Worm (Caenorhabditis elegans) whole organism, L4 larva: ENCODE results near the gene mtcu-2.
"Not testable (repeated sequence)": the region's sequence is repeated elsewhere in the genome, so short reads cannot be mapped to it uniquely, and the experiment has no call there.

Experiments used
- F26F4.8 ChIP-seq: fragments of 200-800 bp; sonication (Bioruptor generic); conservative IDR thresholded peaks from 2 replicates; pipeline ENCODE4 v1.3.6; 2022; ENCODE audit warnings: missing genetic modification characterization, missing compliant biosample characterization
- F44E2.7 ChIP-seq: fragments of 200-800 bp; sonication (Bioruptor generic); IDR thresholded peaks from 2 replicates; pipeline ENCODE4 v2.1.2; 2022; ENCODE audit warnings: missing genetic modification characterization, missing compliant biosample characterization
- F49E8.2 ChIP-seq: sonication (generic microtip); optimal IDR thresholded peaks from 2 replicates; lab custom pipeline; 2016; ENCODE audit warnings: missing compliant biosample characterization, mild to moderate bottlenecking, missing genetic modification characterization, borderline replicate concordance
- Y105C5A.15 ChIP-seq: fragments of 200-800 bp; sonication (Bioruptor generic); IDR thresholded peaks from 2 replicates; pipeline ENCODE4 v1.3.6; 2022; ENCODE audit warnings: missing genetic modification characterization, missing compliant biosample characterization
- Y75B8A.6 ChIP-seq: fragments of 200-800 bp; sonication (Bioruptor generic); IDR thresholded peaks from 2 replicates; pipeline ENCODE4 v1.3.6; 2022; ENCODE audit warnings: missing genetic modification reagents, missing genetic modification characterization, missing compliant biosample characterization
- ZK337.2 ChIP-seq: fragments of 200-800 bp; sonication (Bioruptor generic); IDR thresholded peaks from 2 replicates; pipeline ENCODE4 v1.3.6; 2022; ENCODE audit warnings: missing genetic modification reagents, missing genetic modification characterization, missing compliant biosample characterization
- arid-1 ChIP-seq: fragments of 200-800 bp; sonication (Bioruptor generic); conservative IDR thresholded peaks from 2 replicates; pipeline ENCODE4 v1.3.6; 2022; ENCODE audit warnings: missing genetic modification reagents, missing genetic modification characterization, missing compliant biosample characterization
- ctbp-1 ChIP-seq: fragments of 200-800 bp; sonication (Bioruptor generic); IDR thresholded peaks from 2 replicates; pipeline ENCODE4 v1.3.6; 2022; ENCODE audit warnings: missing genetic modification reagents, missing genetic modification characterization, missing compliant biosample characterization
- daf-16 ChIP-seq, 3 experiments: sonication (generic microtip); optimal IDR thresholded peaks; 2 replicates each; lab custom pipeline; 2016 to 2017; ENCODE audit warnings: missing genetic modification characterization in 3 of 3, missing genetic modification reagents in 3 of 3, mild to moderate bottlenecking in 2 of 3, missing compliant biosample characterization in 2 of 3, missing biosample characterization in 1 of 3, moderate library complexity in 1 of 3
- dmd-9 ChIP-seq: fragments of 200-800 bp; sonication (Bioruptor generic); IDR thresholded peaks from 2 replicates; pipeline ENCODE4 v1.3.6; 2022; ENCODE audit warnings: missing genetic modification reagents, missing genetic modification characterization, missing compliant biosample characterization
- dpl-1 ChIP-seq: fragments of 150-350 bp; optimal IDR thresholded peaks from 2 replicates; lab custom pipeline; 2014; ENCODE audit warnings: missing biosample characterization, missing genetic modification reagents, missing genetic modification characterization
- duxl-1 ChIP-seq: sonication (generic microtip); optimal IDR thresholded peaks from 2 replicates; lab custom pipeline; 2016; ENCODE audit warnings: mild to moderate bottlenecking, missing genetic modification characterization, moderate library complexity, missing compliant biosample characterization; ENCODE audit not compliant: poor library complexity
- dve-1 ChIP-seq: sonication (generic microtip); optimal IDR thresholded peaks from 2 replicates; lab custom pipeline; 2017; ENCODE audit warnings: antibody characterized with exemption, mild to moderate bottlenecking, missing genetic modification characterization, missing compliant biosample characterization; ENCODE audit not compliant: insufficient read depth
- hif-1 ChIP-seq, 2 experiments: sonication (generic microtip); optimal IDR thresholded peaks; 2 replicates each; lab custom pipeline; 2016 to 2017; ENCODE audit warnings: missing compliant biosample characterization in 2 of 2, missing genetic modification characterization in 2 of 2, missing genetic modification reagents in 2 of 2, missing genotype in 2 of 2, mild to moderate bottlenecking in 1 of 2
- hmg-1.1 ChIP-seq: fragments of 200-800 bp; sonication (Bioruptor generic); IDR thresholded peaks from 2 replicates; pipeline ENCODE4 v1.3.6; 2022; ENCODE audit warnings: missing genetic modification reagents, missing genetic modification characterization, missing compliant biosample characterization
- lim-7 ChIP-seq: fragments of 200-800 bp; sonication (Bioruptor generic); IDR thresholded peaks from 2 replicates; pipeline ENCODE4 v1.3.6; 2022; ENCODE audit warnings: missing genetic modification characterization, missing compliant biosample characterization
- lin-1 ChIP-seq: fragments of 200-800 bp; sonication (Bioruptor generic); IDR thresholded peaks from 2 replicates; pipeline ENCODE4 v1.3.6; 2022; ENCODE audit warnings: missing genetic modification reagents, missing genetic modification characterization, missing compliant biosample characterization
- lin-13 ChIP-seq: fragments of 150-350 bp; optimal IDR thresholded peaks from 2 replicates; lab custom pipeline; 2014; ENCODE audit warnings: missing biosample characterization, missing genetic modification reagents, missing genetic modification characterization
- lin-15B ChIP-seq: fragments of 150-350 bp; sonication (generic microtip); optimal IDR thresholded peaks from 3 replicates; lab custom pipeline; 2014; ENCODE audit warnings: missing biosample characterization, missing genetic modification characterization
- lin-29 ChIP-seq: fragments of 200-800 bp; sonication (Bioruptor generic); IDR thresholded peaks from 2 replicates; pipeline ENCODE4 v1.3.6; 2022; ENCODE audit warnings: missing genetic modification reagents, missing genetic modification characterization, missing compliant biosample characterization
- lin-38 ChIP-seq: fragments of 200-800 bp; sonication (Bioruptor generic); IDR thresholded peaks from 2 replicates; pipeline ENCODE4 v1.3.6; 2022; ENCODE audit warnings: missing genetic modification reagents, missing genetic modification characterization, missing compliant biosample characterization
- lsy-2 ChIP-seq, 2 experiments: fragments of 150-350 bp in 1 of 2; sonication (generic microtip) in 1 of 2; optimal IDR thresholded peaks; 2 replicates each; lab custom pipeline; 2014 to 2017; ENCODE audit warnings: missing biosample characterization in 2 of 2, missing genetic modification characterization in 2 of 2
- madf-5 ChIP-seq, 2 experiments: fragments of 200-800 bp; sonication (Bioruptor generic); IDR thresholded peaks; 2 replicates each; pipeline ENCODE4 v1.3.6; 2022; ENCODE audit warnings: missing compliant biosample characterization in 2 of 2, missing genetic modification characterization in 2 of 2
- madf-9 ChIP-seq: fragments of 200-800 bp; sonication (Bioruptor generic); conservative IDR thresholded peaks from 2 replicates; pipeline ENCODE4 v1.3.6; 2022; ENCODE audit warnings: missing genetic modification reagents, missing genetic modification characterization, missing compliant biosample characterization
- mdl-1 ChIP-seq, 2 experiments: fragments of 150-350 bp in 1 of 2; sonication (generic microtip) in 1 of 2; optimal IDR thresholded peaks; 2 replicates each; lab custom pipeline; 2014 to 2017; ENCODE audit warnings: missing biosample characterization in 2 of 2, missing genetic modification characterization in 2 of 2
- mdt-29 ChIP-seq: fragments of 200-800 bp; sonication (Bioruptor generic); IDR thresholded peaks from 2 replicates; pipeline ENCODE4 v1.3.6; 2022; ENCODE audit warnings: missing genetic modification reagents, missing genetic modification characterization, missing compliant biosample characterization
- mep-1 ChIP-seq: fragments of 150-350 bp; sonication (generic microtip); optimal IDR thresholded peaks from 3 replicates; lab custom pipeline; 2014; ENCODE audit warnings: missing biosample characterization, missing genetic modification characterization
- mes-2 ChIP-seq: sonication (generic microtip); optimal IDR thresholded peaks from 2 replicates; lab custom pipeline; 2016; ENCODE audit warnings: missing genotype, mild to moderate bottlenecking, missing genetic modification characterization, missing compliant biosample characterization; ENCODE audit not compliant: poor library complexity, severe bottlenecking
- mxl-2 ChIP-seq: fragments of 200-800 bp; sonication (Bioruptor generic); conservative IDR thresholded peaks from 2 replicates; pipeline ENCODE4 v1.3.6; 2022; ENCODE audit warnings: missing genetic modification reagents, missing genetic modification characterization, missing compliant biosample characterization
- mxl-3 ChIP-seq: fragments of 200-800 bp; sonication (Bioruptor generic); optimal IDR thresholded peaks from 2 replicates; lab custom pipeline; 2018; ENCODE audit warnings: mild to moderate bottlenecking, missing genetic modification characterization, missing compliant biosample characterization
- nhr-102 ChIP-seq: sonication (generic microtip); optimal IDR thresholded peaks from 2 replicates; lab custom pipeline; 2016; ENCODE audit warnings: mild to moderate bottlenecking, missing genetic modification characterization, moderate library complexity, missing compliant biosample characterization
- nhr-11 ChIP-seq: fragments of 150-350 bp; optimal IDR thresholded peaks from 2 replicates; lab custom pipeline; 2014; ENCODE audit warnings: missing biosample characterization, missing genetic modification characterization
- nhr-28 ChIP-seq: fragments of 150-350 bp; optimal IDR thresholded peaks from 2 replicates; lab custom pipeline; 2014; ENCODE audit warnings: missing biosample characterization, missing genetic modification characterization
- nhr-41 ChIP-seq: fragments of 200-800 bp; sonication (Bioruptor generic); IDR thresholded peaks from 2 replicates; pipeline ENCODE4 v1.3.6; 2022; ENCODE audit warnings: missing genetic modification reagents, missing genetic modification characterization, missing compliant biosample characterization
- nhr-42 ChIP-seq: fragments of 200-800 bp; sonication (Bioruptor generic); IDR thresholded peaks from 2 replicates; pipeline ENCODE4 v1.3.6; 2022; ENCODE audit warnings: missing genetic modification characterization, missing compliant biosample characterization
- nhr-48 ChIP-seq: sonication (generic microtip); optimal IDR thresholded peaks from 2 replicates; lab custom pipeline; 2016; ENCODE audit warnings: mild to moderate bottlenecking, missing genetic modification characterization, missing compliant biosample characterization
- nhr-6 ChIP-seq: fragments of 150-350 bp; optimal IDR thresholded peaks from 2 replicates; lab custom pipeline; 2014; ENCODE audit warnings: missing biosample characterization, missing genetic modification characterization
- pha-4 ChIP-seq, 2 experiments: fragments of 150-350 bp in 1 of 2; fragments of 200-800 bp in 1 of 2; sonication (Bioruptor generic) in 1 of 2; IDR thresholded peaks in 1 of 2; optimal IDR thresholded peaks in 1 of 2; 2 replicates each; pipeline versions ENCODE4 v1.3.6 to Lab custom; 2014 to 2022; ENCODE audit warnings: missing genetic modification characterization in 2 of 2, missing genetic modification reagents in 2 of 2, missing biosample characterization in 1 of 2, missing compliant biosample characterization in 1 of 2
- php-3 ChIP-seq: fragments of 200-800 bp; sonication (Bioruptor generic); IDR thresholded peaks from 2 replicates; pipeline ENCODE4 v1.3.6; 2022; ENCODE audit warnings: missing genetic modification reagents, missing genetic modification characterization, missing compliant biosample characterization
- rbr-2 ChIP-seq: sonication (generic microtip); optimal IDR thresholded peaks from 2 replicates; lab custom pipeline; 2016; ENCODE audit warnings: missing genotype, missing genetic modification characterization, missing compliant biosample characterization
- set-16 ChIP-seq: fragments of 200-800 bp; sonication (Bioruptor generic); IDR thresholded peaks from 2 replicates; pipeline ENCODE4 v1.3.6; 2022; ENCODE audit warnings: missing genetic modification reagents, missing genetic modification characterization, missing compliant biosample characterization
- snpc-1.2 ChIP-seq: fragments of 200-800 bp; sonication (Bioruptor generic); IDR thresholded peaks from 2 replicates; pipeline ENCODE4 v1.3.6; 2022; ENCODE audit warnings: missing genetic modification reagents, missing genetic modification characterization, missing compliant biosample characterization
- tag-97 ChIP-seq: fragments of 200-800 bp; sonication (Bioruptor generic); IDR thresholded peaks from 2 replicates; pipeline ENCODE4 v1.3.6; 2022; ENCODE audit warnings: missing genetic modification characterization, missing compliant biosample characterization
- unc-130 ChIP-seq: sonication (generic microtip); optimal IDR thresholded peaks from 2 replicates; lab custom pipeline; 2016; ENCODE audit warnings: missing genetic modification reagents, missing genetic modification characterization, missing compliant biosample characterization
- zfp-3 ChIP-seq: fragments of 200-800 bp; sonication (Bioruptor generic); conservative IDR thresholded peaks from 2 replicates; pipeline ENCODE4 v1.3.6; 2022; ENCODE audit warnings: missing genetic modification reagents, missing genetic modification characterization, missing compliant biosample characterization
- zip-11 ChIP-seq: fragments of 200-800 bp; sonication (Bioruptor generic); IDR thresholded peaks from 2 replicates; pipeline ENCODE4 v1.3.6; 2022; ENCODE audit warnings: missing genetic modification characterization, missing compliant biosample characterization

Gene mtcu-2

DNA sequence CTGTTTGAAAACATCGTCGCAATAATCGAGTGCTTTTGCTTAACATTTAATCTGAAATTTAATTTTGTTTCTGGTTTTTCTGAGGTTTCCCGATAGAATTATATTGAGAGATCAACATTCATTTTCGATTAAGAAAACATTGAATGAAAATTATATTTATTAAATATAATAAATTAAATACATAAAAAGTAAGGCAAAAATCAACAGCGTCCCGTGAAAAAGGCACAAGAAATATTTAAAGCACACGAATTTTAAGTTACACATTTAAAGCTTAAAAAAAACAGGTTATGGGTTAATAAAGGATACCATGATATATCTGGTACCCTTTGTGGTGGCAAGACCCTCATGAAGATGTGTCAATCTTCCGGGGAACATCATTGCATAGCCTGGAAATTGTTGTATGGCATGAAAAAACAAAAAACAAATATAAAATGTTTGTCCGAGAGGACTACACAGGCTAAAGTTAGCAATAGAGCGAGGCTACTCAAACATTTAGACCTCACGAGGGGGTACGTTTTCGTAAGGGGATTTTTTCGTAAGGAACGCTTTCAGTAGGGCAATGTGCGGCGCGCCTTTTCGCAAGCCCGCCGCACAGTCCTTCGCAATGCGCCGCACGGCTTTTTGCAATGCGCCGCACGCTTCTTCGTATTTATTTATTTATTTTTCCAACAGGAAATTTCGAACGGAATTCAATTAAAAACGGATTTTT, at the start of gene mtcu-2:
mtcu-2 (minus strand) TSS at position 51 of the 709 bp plus-strand sequence.
- TF ChIP-seq nhr-48 (peak; percentile 57), nhr-102 (peak; percentile 79), ctbp-1 (peak; percentile 98), dmd-9 (GFP tag; lab: Robert Waterston, UW) (peak; percentile 99), unc-130 (GFP tag; lab: Kevin White, UChicago) (peak; percentile 83), lin-29 (GFP tag; lab: Robert Waterston, UW) (peak; percentile 92), mdt-29 (GFP tag; lab: Robert Waterston, UW) (peak; percentile 96), Y105C5A.15 (peak; percentile 66; the same call in 1 of the 2 replicates), F26F4.8 (GFP tag; lab: Robert Waterston, UW) (0 out of 2 replicates have a peak, but pooled peaks have one; percentile 31), nhr-41 (GFP tag; lab: Robert Waterston, UW) (peak; percentile 94), nhr-11 (peak; percentile 80), duxl-1 (tag; lab: Kevin White, UChicago) (peak; percentile 40), daf-16 (tag; optimal IDR thresholded peaks at IDR 0.05; lab: Kevin White, UChicago) (peak; percentile 40), snpc-1.2 (GFP tag; lab: Robert Waterston, UW) (peak; percentile 95), rbr-2 (peak; percentile 81), F49E8.2 (tag; lab: Kevin White, UChicago) (peak; percentile 32), set-16 (GFP tag; lab: Robert Waterston, UW) (peak; percentile 85), lsy-2 (tag; optimal IDR thresholded peaks at IDR 0.05; lab: Kevin White, UChicago) (peak; percentile 65 to 90), nhr-42 (peak; percentile 98), madf-5 (GFP tag; IDR thresholded peaks at IDR 0.05; lab: Robert Waterston, UW) (peak; percentile 62 to 95; a peak in 2 of 4 replicates), zip-11 (GFP tag; lab: Robert Waterston, UW) (peak; percentile 78; the same call in 1 of the 2 replicates), hif-1 (tag; optimal IDR thresholded peaks at IDR 0.05; lab: Kevin White, UChicago) (peak in 1 of 2 experiments; percentile 79), madf-9 (peak; percentile 94), dpl-1 (GFP tag; lab: Kevin White, UChicago) (peak; percentile 67), F44E2.7 (GFP tag; lab: Robert Waterston, UW) (peak; percentile 81), pha-4 (GFP tag; IDR thresholded peaks at IDR 0.05; lab: Robert Waterston, UW) (peak; percentile 98), hmg-1.1 (GFP tag; lab: Robert Waterston, UW) (peak; percentile 99), mdl-1 (tag; optimal IDR thresholded peaks at IDR 0.05; lab: Kevin White, UChicago) (peak in 1 of 2 experiments; percentile 48), nhr-28 (tag; lab: Kevin White, UChicago) (peak; percentile 27), nhr-6 (tag; lab: Kevin White, UChicago) (peak; percentile 69), arid-1 (peak; percentile 98), zfp-3 (peak; percentile 95), ZK337.2 (GFP tag; lab: Robert Waterston, UW) (peak; percentile 97), lin-13 (GFP tag; lab: Kevin White, UChicago) (peak; percentile 81), mep-1 (tag; lab: Kevin White, UChicago) (peak; percentile 87), tag-97 (GFP tag; lab: Robert Waterston, UW) (peak; percentile 94), lin-38 (GFP tag; lab: Robert Waterston, UW) (peak; percentile 100), lim-7 (GFP tag; lab: Robert Waterston, UW) (peak; percentile 83), lin-15B (tag; lab: Kevin White, UChicago) (peak; percentile 57), mes-2 (tag; lab: Kevin White, UChicago) (peak; percentile 94), lin-1 (GFP tag; lab: Robert Waterston, UW) (peak; percentile 96), mxl-2 (peak; percentile 82; the same call in 1 of the 2 replicates), Y75B8A.6 (peak; percentile 93), php-3 (GFP tag; lab: Robert Waterston, UW) (peak; percentile 94), dve-1 (tag; lab: Kevin White, UChicago) (peak; percentile 58), mxl-3 (GFP tag; lab: Kevin White, UChicago) (peak; percentile 56)
- TF ChIP-seq daf-16 (GFP tag; optimal IDR thresholded peaks at IDR 0.05; lab: Kevin White, UChicago); pha-4 (tag; optimal IDR thresholded peaks at IDR 0.05; lab: Kevin White, UChicago): not testable (repeated sequence)
